Fruit fly (Drosophila melanogaster) whole organism, embryonic: ENCODE results near the gene Sfxn2.

ENCODE experiments used
- BEAF-32 ChIP-seq: fragments of 200-800 bp; sonication (Bioruptor generic); optimal IDR thresholded peaks from 3 replicates; lab custom pipeline; 2017; ENCODE audit warnings: missing biosample characterization, missing genetic modification characterization, mild to moderate bottlenecking, moderate library complexity, missing genetic modification reagents
- CG1024 ChIP-seq: fragments of 200-800 bp; sonication (Bioruptor generic); IDR thresholded peaks from 2 replicates; pipeline ENCODE4 v1.3.6; 2022; ENCODE audit warnings: missing biosample characterization, missing genetic modification characterization
- CG11504 ChIP-seq: fragments of 200-800 bp; sonication (Bioruptor generic); optimal IDR thresholded peaks from 3 replicates; lab custom pipeline; 2019; ENCODE audit warnings: missing biosample characterization, mild to moderate bottlenecking, missing genetic modification characterization, moderate library complexity
- CG11696 ChIP-seq: fragments of 200-800 bp; sonication (Bioruptor generic); IDR thresholded peaks from 2 replicates; pipeline ENCODE4 v1.3.6; 2022; ENCODE audit warnings: missing biosample characterization, missing genetic modification characterization
- CG13287 ChIP-seq: fragments of 200-800 bp; sonication (Bioruptor generic); IDR thresholded peaks from 2 replicates; pipeline ENCODE4 v1.3.6; 2022; ENCODE audit warnings: missing biosample characterization, missing genetic modification characterization; ENCODE audit not compliant: partially characterized antibody
- CG14667 ChIP-seq: fragments of 200-800 bp; sonication (Bioruptor generic); IDR thresholded peaks from 2 replicates; pipeline ENCODE4 v1.3.6; 2022; ENCODE audit warnings: missing biosample characterization, missing genetic modification characterization
- CG17802 ChIP-seq: fragments of 200-800 bp; sonication (Bioruptor generic); optimal IDR thresholded peaks from 2 replicates; lab custom pipeline; 2018; ENCODE audit warnings: missing biosample characterization, mild to moderate bottlenecking, missing genetic modification characterization, moderate library complexity
- CG18764 ChIP-seq: fragments of 200-800 bp; sonication (Bioruptor generic); optimal IDR thresholded peaks from 3 replicates; lab custom pipeline; 2016; ENCODE audit warnings: missing biosample characterization, missing genetic modification characterization
- CG2120 ChIP-seq: fragments of 200-800 bp; sonication (Bioruptor generic); optimal IDR thresholded peaks from 3 replicates; lab custom pipeline; 2016; ENCODE audit warnings: missing biosample characterization, missing genetic modification characterization
- CG30020 ChIP-seq: fragments of 200-800 bp; optimal IDR thresholded peaks from 2 replicates; lab custom pipeline; 2019; ENCODE audit warnings: missing biosample characterization, mild to moderate bottlenecking, missing genetic modification characterization, moderate library complexity
- CG32772 ChIP-seq: fragments of 200-800 bp; sonication (Bioruptor generic); IDR thresholded peaks from 2 replicates; pipeline ENCODE4 v1.3.6; 2022; ENCODE audit warnings: missing biosample characterization, missing genetic modification characterization
- CG33213 ChIP-seq: fragments of 200-800 bp; sonication (Bioruptor generic); optimal IDR thresholded peaks from 3 replicates; lab custom pipeline; 2016; ENCODE audit warnings: missing biosample characterization, missing genetic modification characterization
- CG4328 ChIP-seq: fragments of 200-800 bp; sonication (Bioruptor generic); optimal IDR thresholded peaks from 3 replicates; lab custom pipeline; 2017; ENCODE audit warnings: missing biosample characterization, missing genetic modification reagents, missing genetic modification characterization
- CG7271 ChIP-seq: fragments of 200-800 bp; sonication (Bioruptor generic); optimal IDR thresholded peaks from 2 replicates; lab custom pipeline; 2018; ENCODE audit warnings: missing biosample characterization, mild to moderate bottlenecking, missing genetic modification characterization, moderate library complexity
- CG7372 ChIP-seq: fragments of 200-800 bp; sonication (Bioruptor generic); IDR thresholded peaks from 2 replicates; pipeline ENCODE4 v1.3.6; 2022; ENCODE audit warnings: missing biosample characterization, missing genetic modification characterization
- CG9932 ChIP-seq: fragments of 200-800 bp; sonication (Bioruptor generic); IDR thresholded peaks from 2 replicates; pipeline ENCODE4 v1.3.6; 2022; ENCODE audit warnings: missing biosample characterization, missing genetic modification characterization
- CHES-1-like ChIP-seq: fragments of 200-800 bp; sonication (Bioruptor generic); optimal IDR thresholded peaks from 2 replicates; lab custom pipeline; 2016; ENCODE audit warnings: missing biosample characterization, missing genetic modification characterization
- Doc3 ChIP-seq: fragments of 200-800 bp; sonication (Bioruptor generic); IDR thresholded peaks from 3 replicates; pipeline ENCODE4 v1.3.6; 2022; ENCODE audit warnings: missing biosample characterization, missing genetic modification characterization; ENCODE audit not compliant: partially characterized antibody
- Ets65A ChIP-seq: fragments of 200-800 bp; sonication (Bioruptor generic); peaks from one replicate; lab custom pipeline; 2016; ENCODE audit warnings: missing biosample characterization, missing genetic modification characterization
- Hand ChIP-seq: fragments of 200-800 bp; sonication (Bioruptor generic); optimal IDR thresholded peaks from 2 replicates; lab custom pipeline; 2017; ENCODE audit warnings: mild to moderate bottlenecking, missing biosample characterization, missing genetic modification reagents, missing genetic modification characterization
- HmgD ChIP-seq: fragments of 200-800 bp; sonication (Bioruptor generic); optimal IDR thresholded peaks from 3 replicates; lab custom pipeline; 2016; ENCODE audit warnings: missing biosample characterization, missing genetic modification characterization
- HmgZ ChIP-seq: fragments of 200-800 bp; sonication (Bioruptor generic); optimal IDR thresholded peaks from 2 replicates; lab custom pipeline; 2018; ENCODE audit warnings: missing biosample characterization, mild to moderate bottlenecking, missing genetic modification characterization
- Med ChIP-seq: fragments of 200-800 bp; sonication (Bioruptor generic); peaks from one replicate; lab custom pipeline; 2016; ENCODE audit warnings: missing biosample characterization, missing genetic modification characterization, mild to moderate bottlenecking, inconsistent platforms, moderate library complexity
- PHDP ChIP-seq: fragments of 200-800 bp; sonication (Bioruptor generic); optimal IDR thresholded peaks from 3 replicates; lab custom pipeline; 2018; ENCODE audit warnings: missing biosample characterization, mild to moderate bottlenecking, missing genetic modification characterization, moderate library complexity
- Six4 ChIP-seq: fragments of 200-800 bp; sonication (Bioruptor generic); optimal IDR thresholded peaks from 2 replicates; lab custom pipeline; 2016; ENCODE audit warnings: missing biosample characterization, missing genetic modification characterization
- Sox102F ChIP-seq: fragments of 200-800 bp; sonication (Bioruptor generic); optimal IDR thresholded peaks from 2 replicates; lab custom pipeline; 2018; ENCODE audit warnings: missing biosample characterization, mild to moderate bottlenecking, missing genetic modification characterization, moderate library complexity
- Stat92E ChIP-seq, 3 experiments: fragments of >200 bp in 2 of 3; fragments of 200-800 bp in 1 of 3; sonication (Bioruptor generic) in 1 of 3; optimal IDR thresholded peaks; 2 replicates each; lab custom pipeline; 2017 to 2019; ENCODE audit warnings: missing biosample characterization in 3 of 3, missing genetic modification characterization in 3 of 3, mild to moderate bottlenecking in 1 of 3, moderate library complexity in 1 of 3
- cad ChIP-seq: fragments of >200 bp; optimal IDR thresholded peaks from 2 replicates; lab custom pipeline; 2017; ENCODE audit warnings: missing biosample characterization, missing genetic modification characterization
- chinmo ChIP-seq: fragments of 200-800 bp; sonication (Bioruptor generic); IDR thresholded peaks from 4 replicates; pipeline ENCODE4 v1.3.6; 2022; ENCODE audit warnings: missing biosample characterization, missing genetic modification characterization; ENCODE audit not compliant: partially characterized antibody
- corto ChIP-seq: fragments of 200-800 bp; sonication (Bioruptor generic); optimal IDR thresholded peaks from 2 replicates; lab custom pipeline; 2016; ENCODE audit warnings: missing biosample characterization, mild to moderate bottlenecking, missing genetic modification characterization, moderate library complexity
- croc ChIP-seq: fragments of 200-800 bp; sonication (Bioruptor generic); conservative IDR thresholded peaks from 3 replicates; pipeline ENCODE4 v1.3.6; 2022; ENCODE audit warnings: missing biosample characterization, missing genetic modification characterization
- crol ChIP-seq: fragments of 200-800 bp; sonication (Bioruptor generic); IDR thresholded peaks from 2 replicates; pipeline ENCODE4 v1.3.6; 2022; ENCODE audit warnings: missing biosample characterization, missing genetic modification characterization
- gce ChIP-seq: fragments of 200-800 bp; sonication (Bioruptor generic); IDR thresholded peaks from 3 replicates; pipeline ENCODE4 v1.3.6; 2022; ENCODE audit warnings: missing biosample characterization, missing genetic modification characterization
- gcm ChIP-seq: fragments of 200-800 bp; sonication (Bioruptor generic); optimal IDR thresholded peaks from 2 replicates; lab custom pipeline; 2019; ENCODE audit warnings: missing biosample characterization, mild to moderate bottlenecking, missing genetic modification characterization, moderate library complexity
- kni ChIP-seq: fragments of 200-800 bp; sonication (Bioruptor generic); optimal IDR thresholded peaks from 3 replicates; lab custom pipeline; 2017; ENCODE audit warnings: mild to moderate bottlenecking, missing biosample characterization, missing genetic modification reagents, missing genetic modification characterization
- lbe ChIP-seq: fragments of 200-800 bp; sonication (Bioruptor generic); optimal IDR thresholded peaks from 2 replicates; lab custom pipeline; 2016; ENCODE audit warnings: missing biosample characterization, mild to moderate bottlenecking, missing genetic modification characterization
- nau ChIP-seq: fragments of 200-800 bp; sonication (Bioruptor generic); optimal IDR thresholded peaks from 3 replicates; lab custom pipeline; 2017; ENCODE audit warnings: missing biosample characterization, mild to moderate bottlenecking, missing genetic modification characterization, missing genetic modification reagents
- nom ChIP-seq: fragments of 200-800 bp; sonication (Bioruptor generic); optimal IDR thresholded peaks from 2 replicates; lab custom pipeline; 2017; ENCODE audit warnings: missing biosample characterization, missing genetic modification characterization, mild to moderate bottlenecking, moderate library complexity, missing genetic modification reagents
- onecut ChIP-seq: fragments of 200-800 bp; sonication (Bioruptor generic); IDR thresholded peaks from 2 replicates; pipeline ENCODE4 v1.3.6; 2022; ENCODE audit warnings: missing biosample characterization, missing genetic modification characterization
- pum ChIP-seq: fragments of 200-800 bp; sonication (Bioruptor generic); optimal IDR thresholded peaks from 2 replicates; lab custom pipeline; 2016; ENCODE audit warnings: missing biosample characterization, missing genetic modification characterization
- run ChIP-seq: fragments of 200-800 bp; sonication (Bioruptor generic); optimal IDR thresholded peaks from 3 replicates; lab custom pipeline; 2018; ENCODE audit warnings: missing biosample characterization, mild to moderate bottlenecking, missing genetic modification characterization
- ttk ChIP-seq: fragments of 200-800 bp; sonication (Bioruptor generic); IDR thresholded peaks from 2 replicates; pipeline ENCODE4 v2.1.2; 2022; ENCODE audit warnings: missing biosample characterization, missing genetic modification characterization

Gene Sfxn2

DNA sequence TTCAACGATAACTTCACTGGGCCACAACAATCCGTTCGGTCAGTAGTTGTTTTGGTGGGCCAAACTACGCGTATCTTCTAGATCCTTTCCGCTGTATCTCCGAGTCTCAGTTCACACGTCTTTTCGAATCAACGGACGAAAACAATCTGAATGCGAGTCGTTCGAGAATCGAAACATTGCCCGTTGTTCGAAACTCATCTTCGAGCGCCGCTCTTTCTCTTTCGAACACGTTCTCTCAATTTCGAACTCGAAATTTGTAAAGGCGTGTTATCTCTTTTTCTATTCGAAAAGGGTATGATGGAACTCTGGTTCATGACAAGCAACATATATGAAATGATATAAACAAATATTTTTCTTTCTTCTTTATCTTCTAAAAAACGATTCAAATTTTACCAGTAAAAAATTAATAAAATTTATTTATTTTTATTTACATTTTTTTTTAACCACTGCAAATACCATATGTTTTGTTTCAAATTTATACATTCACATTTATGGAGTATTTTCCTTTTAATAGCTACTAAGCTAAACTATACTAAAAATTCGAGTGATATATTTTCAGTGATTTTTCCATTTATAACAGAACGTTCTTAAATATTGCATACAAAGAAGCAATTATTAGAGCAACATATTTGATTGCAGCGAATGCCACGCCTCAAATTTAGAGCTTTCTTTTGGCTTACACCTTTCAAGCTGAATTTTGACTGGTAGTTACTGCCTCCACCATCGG is 17.5 kb upstream of the Sfxn2 start, which contains the start of gene nkd (continued):
- TF ChIP-seq BEAF-32 (GFP tag; lab: Kevin White, UChicago) (no peak), CG13287 (peak; percentile 58; the same call in 1 of the 2 replicates), Hand (GFP tag; lab: Kevin White, UChicago) (peak; percentile 81), croc (GFP tag; lab: Robert Waterston, UW) (peak; percentile 64), HmgD (GFP tag; lab: Kevin White, UChicago) (peak; percentile 57), CG17802 (tag; lab: Kevin White, UChicago) (peak; percentile 29), CG33213 (GFP tag; lab: Kevin White, UChicago) (peak; percentile 53), CG18764 (GFP tag; lab: Kevin White, UChicago) (peak; percentile 83), cad (GFP tag; lab: Kevin White, UChicago) (no peak), CG11696 (GFP tag; lab: Robert Waterston, UW) (peak; percentile 84), HmgZ (tag; lab: Kevin White, UChicago) (peak; percentile 84), CG11504 (peak; percentile 91), run (peak; percentile 84), CHES-1-like (GFP tag; lab: Kevin White, UChicago) (peak; percentile 64)
- TF ChIP-seq, all 482 proteins: peak for 405

DNA sequence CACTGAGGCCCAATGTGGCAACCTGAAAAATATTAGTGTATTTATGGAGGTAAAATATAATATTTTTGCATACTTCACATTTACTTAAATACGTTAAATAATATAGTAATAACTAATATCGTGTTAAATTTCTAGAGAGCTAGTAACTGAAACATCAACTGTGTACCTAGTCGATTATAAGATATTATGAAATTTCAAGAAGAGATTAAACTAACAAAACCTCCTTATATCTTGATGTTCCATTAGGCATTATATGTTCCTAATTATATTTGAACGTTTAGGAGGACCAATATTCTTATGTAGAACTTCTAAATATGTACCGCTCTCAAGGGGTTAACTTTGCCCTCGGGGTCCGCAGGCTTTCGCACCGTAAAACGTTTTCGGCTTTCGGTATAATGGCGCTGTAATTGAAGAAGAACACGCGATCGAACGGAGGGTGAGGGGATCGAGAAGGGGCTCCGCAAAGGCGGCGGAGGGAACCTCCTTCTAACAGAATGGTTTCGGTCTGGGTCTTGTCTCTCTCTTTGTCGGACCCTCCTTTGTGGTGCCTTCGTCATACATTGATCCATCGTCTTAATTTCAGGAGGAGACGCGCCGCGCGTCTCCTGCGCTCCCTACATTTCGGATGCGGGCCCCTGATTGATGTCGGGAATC is 16.4 kb upstream of the Sfxn2 start:
- no peak for TF ChIP-seq Doc3 (GFP tag; lab: Robert Waterston, UW)
- peak; percentile 22 for TF ChIP-seq gcm (GFP tag; lab: Kevin White, UChicago)
- peak; percentile 66 for TF ChIP-seq lbe (GFP tag; lab: Kevin White, UChicago)
- peak; percentile 73 for TF ChIP-seq crol
- TF ChIP-seq nau = no peak
- no peak for TF ChIP-seq pum (GFP tag; lab: Kevin White, UChicago)
- no peak for TF ChIP-seq Six4 (GFP tag; lab: Kevin White, UChicago)
- TF ChIP-seq nom = peak; percentile 14
- TF ChIP-seq CG14667 = no peak
- no peak for TF ChIP-seq CG7372 (GFP tag; lab: Robert Waterston, UW)
- TF ChIP-seq CG2120 (GFP tag; lab: Kevin White, UChicago) = peak; percentile 7
- no peak for TF ChIP-seq CG32772 (GFP tag; lab: Robert Waterston, UW)
- TF ChIP-seq onecut (GFP tag; lab: Robert Waterston, UW) = no peak
- TF ChIP-seq PHDP (tag; lab: Kevin White, UChicago) = no peak
- TF ChIP-seq corto (GFP tag; lab: Kevin White, UChicago) = peak; percentile 54
- no peak for TF ChIP-seq Sox102F (GFP tag; lab: Kevin White, UChicago)
- TF ChIP-seq Med (GFP tag; lab: Kevin White, UChicago) = peak; percentile 47
- TF ChIP-seq, all 482 proteins: peak for 7

DNA sequence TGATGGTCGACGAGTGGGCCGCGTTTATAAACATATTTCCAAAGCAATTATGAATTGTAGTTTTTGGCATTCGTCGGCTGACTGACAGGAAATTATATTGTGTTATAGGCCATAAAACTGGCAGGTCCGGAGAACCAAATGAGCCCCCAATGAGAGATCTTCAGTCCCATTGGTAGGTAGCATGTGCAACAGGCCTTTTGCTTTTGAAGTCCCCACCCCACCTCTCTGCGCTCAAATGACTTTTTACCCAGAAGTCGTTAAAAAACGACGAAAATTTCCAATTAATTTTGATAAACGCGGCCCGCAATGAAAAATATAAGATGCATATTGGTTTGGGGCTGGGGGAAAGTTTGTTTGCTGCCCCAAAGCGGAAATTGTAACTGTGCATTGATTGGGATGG is 14.7 kb upstream of the Sfxn2 start:
- TF ChIP-seq gce (GFP tag; lab: Robert Waterston, UW) (no peak), CG4328 (GFP tag; lab: Kevin White, UChicago) (peak; percentile 21), crol (peak; percentile 34; the same call in 1 of the 2 replicates), Stat92E (GFP tag; optimal IDR thresholded peaks at IDR 0.05; lab: Kevin White, UChicago) (peak in 1 of 3 experiments; percentile 85), ttk (GFP tag; lab: Robert Waterston, UW) (no peak), CG1024 (GFP tag; lab: Robert Waterston, UW) (no peak), Ets65A (peak; percentile 65), chinmo (GFP tag; lab: Robert Waterston, UW) (0 out of 4 replicates have a peak, but pooled peaks have one; percentile 37), Med (GFP tag; lab: Kevin White, UChicago) (peak; percentile 7), CG7271 (tag; lab: Kevin White, UChicago) (no peak), CG9932 (GFP tag; lab: Robert Waterston, UW) (0 out of 2 replicates have a peak, but pooled peaks have one; percentile 5), CG30020 (tag; lab: Kevin White, UChicago) (no peak), kni (GFP tag; lab: Kevin White, UChicago) (peak; percentile 71)
